Fruit fly (Drosophila melanogaster) whole organism, embryonic: Measurements from ENCODE around the gene Pdxk.

Experiments
- Bteb2 ChIP-seq: fragments of 200-800 bp; sonication (Bioruptor generic); optimal IDR thresholded peaks from 2 replicates; lab custom pipeline; 2016; ENCODE audit warnings: missing biosample characterization, missing genetic modification characterization
- CG10274 ChIP-seq: fragments of 200-800 bp; sonication (Bioruptor generic); optimal IDR thresholded peaks from 3 replicates; lab custom pipeline; 2017; ENCODE audit warnings: missing biosample characterization, mild to moderate bottlenecking, missing genetic modification characterization
- CG10431 ChIP-seq: fragments of 200-800 bp; sonication (Bioruptor generic); optimal IDR thresholded peaks from 3 replicates; lab custom pipeline; 2018; ENCODE audit warnings: missing biosample characterization, mild to moderate bottlenecking, missing genetic modification characterization
- CG11504 ChIP-seq: fragments of 200-800 bp; sonication (Bioruptor generic); optimal IDR thresholded peaks from 3 replicates; lab custom pipeline; 2019; ENCODE audit warnings: missing biosample characterization, mild to moderate bottlenecking, missing genetic modification characterization, moderate library complexity
- CG11560 ChIP-seq: fragments of 200-800 bp; sonication (Bioruptor generic); IDR thresholded peaks from 3 replicates; pipeline ENCODE4 v1.3.6; 2022; ENCODE audit warnings: missing biosample characterization, missing genetic modification characterization
- CG11696 ChIP-seq: fragments of 200-800 bp; sonication (Bioruptor generic); IDR thresholded peaks from 2 replicates; pipeline ENCODE4 v1.3.6; 2022; ENCODE audit warnings: missing biosample characterization, missing genetic modification characterization
- CG13424 ChIP-seq: fragments of 200-800 bp; sonication (Bioruptor generic); optimal IDR thresholded peaks from 2 replicates; lab custom pipeline; 2019; ENCODE audit warnings: missing biosample characterization, mild to moderate bottlenecking, missing genetic modification characterization, moderate library complexity
- CG15696 ChIP-seq: fragments of 200-800 bp; sonication (Bioruptor generic); optimal IDR thresholded peaks from 2 replicates; lab custom pipeline; 2019; ENCODE audit warnings: missing biosample characterization, mild to moderate bottlenecking, missing genetic modification characterization, moderate library complexity
- CG17802 ChIP-seq: fragments of 200-800 bp; sonication (Bioruptor generic); optimal IDR thresholded peaks from 2 replicates; lab custom pipeline; 2018; ENCODE audit warnings: missing biosample characterization, mild to moderate bottlenecking, missing genetic modification characterization, moderate library complexity
- CG18476 ChIP-seq: fragments of 200-800 bp; sonication (Bioruptor generic); optimal IDR thresholded peaks from 2 replicates; lab custom pipeline; 2016; ENCODE audit warnings: missing biosample characterization, mild to moderate bottlenecking, missing genetic modification characterization
- CG18619 ChIP-seq: fragments of 200-800 bp; sonication (Bioruptor generic); optimal IDR thresholded peaks from 3 replicates; lab custom pipeline; 2017; ENCODE audit warnings: missing biosample characterization, mild to moderate bottlenecking, missing genetic modification characterization
- CG18764 ChIP-seq: fragments of 200-800 bp; sonication (Bioruptor generic); optimal IDR thresholded peaks from 3 replicates; lab custom pipeline; 2016; ENCODE audit warnings: missing biosample characterization, missing genetic modification characterization
- CG2129 ChIP-seq: fragments of 200-800 bp; sonication (Bioruptor generic); IDR thresholded peaks from 2 replicates; pipeline ENCODE4 v1.3.6; 2022; ENCODE audit warnings: missing biosample characterization, missing genetic modification characterization; ENCODE audit not compliant: partially characterized antibody
- CG2199 ChIP-seq: fragments of 200-800 bp; sonication (Bioruptor generic); IDR thresholded peaks from 3 replicates; pipeline ENCODE4 v1.3.6; 2022; ENCODE audit warnings: missing biosample characterization, missing genetic modification characterization
- CG3065 ChIP-seq: fragments of 200-800 bp; sonication (Bioruptor generic); optimal IDR thresholded peaks from 2 replicates; lab custom pipeline; 2016; ENCODE audit warnings: missing biosample characterization, missing genetic modification characterization
- CG32532 ChIP-seq: fragments of 200-800 bp; sonication (Bioruptor generic); IDR thresholded peaks from 2 replicates; pipeline ENCODE4 v1.3.6; 2022; ENCODE audit warnings: missing biosample characterization, missing genetic modification characterization
- CG32772 ChIP-seq: fragments of 200-800 bp; sonication (Bioruptor generic); IDR thresholded peaks from 2 replicates; pipeline ENCODE4 v1.3.6; 2022; ENCODE audit warnings: missing biosample characterization, missing genetic modification characterization
- CG33557 ChIP-seq: fragments of 200-800 bp; sonication (Bioruptor generic); optimal IDR thresholded peaks from 2 replicates; lab custom pipeline; 2019; ENCODE audit warnings: missing biosample characterization, mild to moderate bottlenecking, missing genetic modification characterization, moderate library complexity
- CG3838 ChIP-seq: fragments of 200-800 bp; sonication (Bioruptor generic); optimal IDR thresholded peaks from 3 replicates; lab custom pipeline; 2016; ENCODE audit warnings: missing biosample characterization, missing genetic modification characterization
- CG7839 ChIP-seq: fragments of 200-800 bp; sonication (Bioruptor generic); optimal IDR thresholded peaks from 3 replicates; lab custom pipeline; 2018; ENCODE audit warnings: missing biosample characterization, mild to moderate bottlenecking, missing genetic modification characterization, moderate library complexity
- CG9876 ChIP-seq: fragments of 200-800 bp; sonication (Bioruptor generic); optimal IDR thresholded peaks from 2 replicates; lab custom pipeline; 2016; ENCODE audit warnings: missing biosample characterization, missing genetic modification characterization
- D19B ChIP-seq: fragments of 200-800 bp; sonication (Bioruptor generic); optimal IDR thresholded peaks from 2 replicates; lab custom pipeline; 2017; ENCODE audit warnings: missing biosample characterization, mild to moderate bottlenecking, missing genetic modification characterization
- Dfd ChIP-seq, 2 experiments: fragments of >200 bp; optimal IDR thresholded peaks; 2 replicates each; lab custom pipeline; 2017; ENCODE audit warnings: missing biosample characterization in 2 of 2, missing genetic modification characterization in 2 of 2
- Ets97D ChIP-seq: fragments of 200-800 bp; sonication (Bioruptor generic); optimal IDR thresholded peaks from 3 replicates; lab custom pipeline; 2016; ENCODE audit warnings: missing biosample characterization, missing genetic modification characterization
- H2.0 ChIP-seq: fragments of 200-800 bp; sonication (Bioruptor generic); IDR thresholded peaks from 2 replicates; pipeline ENCODE4 v1.3.6; 2022; ENCODE audit warnings: missing biosample characterization, missing genetic modification characterization
- HmgZ ChIP-seq: fragments of 200-800 bp; sonication (Bioruptor generic); optimal IDR thresholded peaks from 2 replicates; lab custom pipeline; 2018; ENCODE audit warnings: missing biosample characterization, mild to moderate bottlenecking, missing genetic modification characterization
- Hr39 ChIP-seq: fragments of >200 bp; optimal IDR thresholded peaks from 2 replicates; lab custom pipeline; 2017
- Hr51 ChIP-seq, 2 experiments: fragments of 200-800 bp; sonication (Bioruptor generic); optimal IDR thresholded peaks; 2 replicates in 1 of 2; 3 replicates in 1 of 2; lab custom pipeline; 2016 to 2018; ENCODE audit warnings: missing biosample characterization in 2 of 2, missing genetic modification characterization in 2 of 2, mild to moderate bottlenecking in 1 of 2, moderate library complexity in 1 of 2
- MTF-1 ChIP-seq: fragments of 200-800 bp; sonication (Bioruptor generic); optimal IDR thresholded peaks from 2 replicates; lab custom pipeline; 2018; ENCODE audit warnings: missing biosample characterization, mild to moderate bottlenecking, missing genetic modification characterization, borderline replicate concordance
- Mes4 ChIP-seq: fragments of 200-800 bp; sonication (Bioruptor generic); optimal IDR thresholded peaks from 2 replicates; lab custom pipeline; 2016; ENCODE audit warnings: missing biosample characterization, missing genetic modification characterization
- Oaz ChIP-seq: fragments of 200-800 bp; sonication (Bioruptor generic); IDR thresholded peaks from 2 replicates; pipeline ENCODE4 v1.3.6; 2022; ENCODE audit warnings: missing biosample characterization, missing genetic modification characterization
- Trl ChIP-seq, 3 experiments: fragments of >200 bp in 2 of 3; fragments of 200-800 bp in 1 of 3; sonication (Bioruptor generic) in 1 of 3; optimal IDR thresholded peaks; 2 replicates in 1 of 3; 3 replicates in 2 of 3; lab custom pipeline; 2016 to 2017; ENCODE audit warnings: missing biosample characterization in 1 of 3, missing genetic modification characterization in 1 of 3
- al ChIP-seq: fragments of 200-800 bp; sonication (Bioruptor generic); IDR thresholded peaks from 2 replicates; pipeline ENCODE4 v1.3.6; 2022; ENCODE audit warnings: missing biosample characterization, missing genetic modification characterization
- ap ChIP-seq: fragments of 200-800 bp; sonication (Bioruptor generic); IDR thresholded peaks from 2 replicates; pipeline ENCODE4 v1.3.6; 2022; ENCODE audit warnings: missing biosample characterization, missing genetic modification characterization
- az2 ChIP-seq: fragments of 200-800 bp; sonication (Bioruptor generic); optimal IDR thresholded peaks from 3 replicates; lab custom pipeline; 2016; ENCODE audit warnings: missing biosample characterization, missing genetic modification characterization
- bbx ChIP-seq: fragments of 200-800 bp; sonication (Bioruptor generic); IDR thresholded peaks from 2 replicates; pipeline ENCODE4 v1.3.6; 2022; ENCODE audit warnings: missing biosample characterization, missing genetic modification characterization; ENCODE audit not compliant: partially characterized antibody
- bcd ChIP-seq: fragments of 200-800 bp; sonication (Bioruptor generic); optimal IDR thresholded peaks from 2 replicates; lab custom pipeline; 2017; ENCODE audit warnings: missing biosample characterization, mild to moderate bottlenecking, missing genetic modification characterization
- crol ChIP-seq: fragments of 200-800 bp; sonication (Bioruptor generic); IDR thresholded peaks from 2 replicates; pipeline ENCODE4 v1.3.6; 2022; ENCODE audit warnings: missing biosample characterization, missing genetic modification characterization
- dimm ChIP-seq: fragments of 200-800 bp; sonication (Bioruptor generic); IDR thresholded peaks from 2 replicates; pipeline ENCODE4 v1.3.6; 2022; ENCODE audit warnings: missing biosample characterization, missing genetic modification characterization
- gce ChIP-seq: fragments of 200-800 bp; sonication (Bioruptor generic); IDR thresholded peaks from 3 replicates; pipeline ENCODE4 v1.3.6; 2022; ENCODE audit warnings: missing biosample characterization, missing genetic modification characterization
- ind ChIP-seq: fragments of 200-800 bp; sonication (Bioruptor generic); optimal IDR thresholded peaks from 3 replicates; lab custom pipeline; 2016; ENCODE audit warnings: missing biosample characterization, missing genetic modification characterization
- kay ChIP-seq: fragments of 200-800 bp; sonication (Bioruptor generic); optimal IDR thresholded peaks from 2 replicates; lab custom pipeline; 2016; ENCODE audit warnings: missing biosample characterization, missing genetic modification characterization
- lilli ChIP-seq: fragments of 200-800 bp; sonication (Bioruptor generic); optimal IDR thresholded peaks from 3 replicates; lab custom pipeline; 2016; ENCODE audit warnings: missing biosample characterization, missing genetic modification characterization
- mld ChIP-seq: fragments of 200-800 bp; sonication (Bioruptor generic); IDR thresholded peaks from 3 replicates; pipeline ENCODE4 v1.3.6; 2022; ENCODE audit warnings: missing biosample characterization, missing genetic modification characterization; ENCODE audit not compliant: partially characterized antibody
- p53 ChIP-seq: fragments of 200-800 bp; sonication (Bioruptor generic); optimal IDR thresholded peaks from 2 replicates; lab custom pipeline; 2016; ENCODE audit warnings: missing biosample characterization, missing genetic modification characterization
- pan ChIP-seq, 4 experiments: fragments of >200 bp in 3 of 4; fragments of 200-800 bp in 1 of 4; sonication (Bioruptor generic) in 1 of 4; optimal IDR thresholded peaks in 3 of 4; IDR thresholded peaks in 1 of 4; 2 replicates each; pipeline versions ENCODE4 v1.3.6 to Lab custom; 2017 to 2022; ENCODE audit warnings: missing biosample characterization in 2 of 4, missing genetic modification characterization in 2 of 4, mixed read lengths in 1 of 4
- peb ChIP-seq: fragments of 200-800 bp; sonication (Bioruptor generic); IDR thresholded peaks from 2 replicates; pipeline ENCODE4 v1.3.6; 2022; ENCODE audit warnings: missing biosample characterization, missing genetic modification characterization
- row ChIP-seq: fragments of 200-800 bp; sonication (Bioruptor generic); IDR thresholded peaks from 3 replicates; pipeline ENCODE4 v1.3.6; 2022; ENCODE audit warnings: missing biosample characterization, missing genetic modification characterization
- so ChIP-seq: fragments of 200-800 bp; sonication (Bioruptor generic); IDR thresholded peaks from 3 replicates; pipeline ENCODE4 v1.3.6; 2022; ENCODE audit warnings: missing biosample characterization, missing genetic modification characterization
- twi ChIP-seq: fragments of 200-800 bp; optimal IDR thresholded peaks from 2 replicates; lab custom pipeline; 2019; ENCODE audit warnings: missing biosample characterization, mild to moderate bottlenecking, missing genetic modification characterization, moderate library complexity
- wdn ChIP-seq: fragments of 200-800 bp; sonication (Bioruptor generic); IDR thresholded peaks from 2 replicates; pipeline ENCODE4 v1.3.6; 2022; ENCODE audit warnings: missing biosample characterization, missing genetic modification characterization

Gene Pdxk

dm6 chr3L:9398435-9398981, 38.4 kb downstream of the Pdxk start (continued):
- TF ChIP-seq p53 (GFP tag; lab: Kevin White, UChicago) = no peak
- no peak for TF ChIP-seq CG18476 (GFP tag; lab: Kevin White, UChicago)
- TF ChIP-seq D19B (GFP tag; lab: Kevin White, UChicago) = peak; percentile 90
- peak; percentile 35 for TF ChIP-seq CG10274 (GFP tag; lab: Kevin White, UChicago)
- no peak for TF ChIP-seq CG18764
- no peak for TF ChIP-seq CG15696 (tag; lab: Kevin White, UChicago)
- TF ChIP-seq CG3065 (GFP tag; lab: Kevin White, UChicago) = no peak
- TF ChIP-seq CG11696 = no peak
- no peak for TF ChIP-seq dimm (GFP tag; lab: Robert Waterston, UW)
- no peak for TF ChIP-seq CG11560 (tag; lab: Robert Waterston, UW)
- peak; percentile 69 for TF ChIP-seq crol (GFP tag; lab: Robert Waterston, UW)
- TF ChIP-seq CG10431 (GFP tag; lab: Kevin White, UChicago) = no peak
- no peak for TF ChIP-seq CG2129
- TF ChIP-seq Hr39 = no peak
- TF ChIP-seq Mes4 (GFP tag; lab: Kevin White, UChicago) = no peak
- TF ChIP-seq CG9876 = no peak
- TF ChIP-seq CG17802 (tag; lab: Kevin White, UChicago) = no peak
- no peak for TF ChIP-seq az2 (GFP tag; lab: Kevin White, UChicago)
- TF ChIP-seq Bteb2 (GFP tag; lab: Kevin White, UChicago) = no peak
- TF ChIP-seq gce (GFP tag; lab: Robert Waterston, UW) = no peak
- TF ChIP-seq CG3838 = no peak
- TF ChIP-seq Oaz (GFP tag; lab: Robert Waterston, UW) = no peak
- no peak for TF ChIP-seq lilli (GFP tag; lab: Kevin White, UChicago)
- TF ChIP-seq twi (tag; lab: Kevin White, UChicago) = no peak
- peak; percentile 14 for TF ChIP-seq CG11504 (tag; lab: Kevin White, UChicago)
- peak; percentile 14 to 17 for TF ChIP-seq Trl (optimal IDR thresholded peaks at IDR 0.05; lab: Kevin White, UChicago)
- TF ChIP-seq Trl (GFP tag; optimal IDR thresholded peaks at IDR 0.05; lab: Kevin White, UChicago) = no peak
- no peak for TF ChIP-seq kay
- no peak for TF ChIP-seq CG18619 (GFP tag; lab: Kevin White, UChicago)
- no peak for TF ChIP-seq ind (GFP tag; lab: Kevin White, UChicago)
- TF ChIP-seq CG33557 = no peak
- peak; percentile 37 for TF ChIP-seq CG32532 (GFP tag; lab: Robert Waterston, UW)
- 0 out of 3 replicates have a peak, but pooled peaks have one; percentile 45 for TF ChIP-seq CG2199 (GFP tag; lab: Robert Waterston, UW)
- no peak for TF ChIP-seq wdn (GFP tag; lab: Robert Waterston, UW)
- no peak for TF ChIP-seq MTF-1 (GFP tag; lab: Kevin White, UChicago)
- TF ChIP-seq Dfd (GFP tag; optimal IDR thresholded peaks at IDR 0.05; lab: Kevin White, UChicago) = no peak
- peak; percentile 13 for TF ChIP-seq CG7839 (tag; lab: Kevin White, UChicago)
- no peak for TF ChIP-seq H2.0 (GFP tag; lab: Robert Waterston, UW)
- no peak for TF ChIP-seq CG13424 (tag; lab: Kevin White, UChicago)
- no peak for TF ChIP-seq ap
- TF ChIP-seq HmgZ = no peak
- TF ChIP-seq CG32772 (GFP tag; lab: Robert Waterston, UW) = no peak
- TF ChIP-seq al (GFP tag; lab: Robert Waterston, UW) = no peak
- no peak for TF ChIP-seq Ets97D (GFP tag; lab: Kevin White, UChicago)
- no peak for TF ChIP-seq bbx (GFP tag; lab: Robert Waterston, UW)
- TF ChIP-seq row (GFP tag; lab: Robert Waterston, UW) = peak; percentile 59
- peak in 1 of 2 experiments; percentile 46 for TF ChIP-seq pan (optimal IDR thresholded peaks at IDR 0.05; lab: Kevin White, UChicago)
- TF ChIP-seq pan (GFP tag; optimal IDR thresholded peaks at IDR 0.05 in 1 of 2, IDR thresholded peaks at IDR 0.05 in 1 of 2) = peak in 1 of 2 experiments; percentile 7
- TF ChIP-seq so (GFP tag; lab: Robert Waterston, UW) = no peak
- TF ChIP-seq bcd (GFP tag; lab: Kevin White, UChicago) = peak; percentile 15
- no peak for TF ChIP-seq peb (GFP tag; lab: Robert Waterston, UW)
- no peak for TF ChIP-seq Hr51 (GFP tag; optimal IDR thresholded peaks at IDR 0.05; lab: Kevin White, UChicago)
- no peak for TF ChIP-seq mld (GFP tag; lab: Robert Waterston, UW)
